Worm (Caenorhabditis elegans) whole organism, L2 larva: Measurements from ENCODE around the gene grd-12.

Experiments
- C34F6.9 ChIP-seq: fragments of 150-350 bp; optimal IDR thresholded peaks from 2 replicates; lab custom pipeline; 2014; ENCODE audit warnings: missing biosample characterization, missing genetic modification characterization
- F13H6.1 ChIP-seq: sonication (generic microtip); optimal IDR thresholded peaks from 2 replicates; lab custom pipeline; 2016; ENCODE audit warnings: missing genetic modification characterization, missing compliant biosample characterization
- R02D3.7 ChIP-seq: fragments of 150-350 bp; optimal IDR thresholded peaks from 2 replicates; lab custom pipeline; 2014; ENCODE audit warnings: missing biosample characterization, missing genetic modification characterization
- ZK546.5 ChIP-seq: sonication (generic microtip); optimal IDR thresholded peaks from 2 replicates; lab custom pipeline; 2017; ENCODE audit warnings: missing biosample characterization, missing genetic modification characterization
- alr-1 ChIP-seq: fragments of 150-350 bp; optimal IDR thresholded peaks from 2 replicates; lab custom pipeline; 2014; ENCODE audit warnings: missing biosample characterization, missing genetic modification characterization
- aly-2 ChIP-seq: fragments of 150-350 bp; optimal IDR thresholded peaks from 2 replicates; lab custom pipeline; 2014; ENCODE audit warnings: missing biosample characterization, missing genetic modification characterization
- ama-1 ChIP-seq: fragments of 150-350 bp; optimal IDR thresholded peaks from 2 replicates; lab custom pipeline; 2018; ENCODE audit warnings: inconsistent platforms
- blmp-1 ChIP-seq: sonication (generic microtip); optimal IDR thresholded peaks from 2 replicates; lab custom pipeline; 2017; ENCODE audit warnings: missing genetic modification characterization, mild to moderate bottlenecking, missing compliant biosample characterization, antibody characterized with exemption, moderate library complexity; ENCODE audit not compliant: insufficient read depth
- ceh-16 ChIP-seq: fragments of 150-350 bp; optimal IDR thresholded peaks from 2 replicates; lab custom pipeline; 2014; ENCODE audit warnings: missing biosample characterization, missing genetic modification characterization
- ceh-82 ChIP-seq: fragments of 150-350 bp; optimal IDR thresholded peaks from 2 replicates; lab custom pipeline; 2014; ENCODE audit warnings: missing biosample characterization, missing genetic modification characterization
- crh-2 ChIP-seq: sonication (generic microtip); optimal IDR thresholded peaks from 2 replicates; lab custom pipeline; 2017; ENCODE audit warnings: missing biosample characterization, missing genetic modification characterization
- dmd-4 ChIP-seq: sonication (generic microtip); optimal IDR thresholded peaks from 2 replicates; lab custom pipeline; 2017; ENCODE audit warnings: missing biosample characterization, missing genetic modification characterization
- egl-27 ChIP-seq: sonication (generic microtip); optimal IDR thresholded peaks from 3 replicates; lab custom pipeline; 2017; ENCODE audit warnings: missing biosample characterization, missing genetic modification reagents, missing genetic modification characterization
- elt-1 ChIP-seq: fragments of 150-350 bp; optimal IDR thresholded peaks from 2 replicates; lab custom pipeline; 2014; ENCODE audit warnings: missing biosample characterization, missing genetic modification characterization
- elt-3 ChIP-seq: sonication (generic microtip); optimal IDR thresholded peaks from 2 replicates; lab custom pipeline; 2017; ENCODE audit warnings: missing biosample characterization, missing genetic modification characterization
- gmeb-1 ChIP-seq: fragments of 150-350 bp; optimal IDR thresholded peaks from 2 replicates; lab custom pipeline; 2014; ENCODE audit warnings: missing biosample characterization, missing genetic modification characterization
- lin-11 ChIP-seq: fragments of 150-350 bp; sonication (generic microtip); optimal IDR thresholded peaks from 2 replicates; lab custom pipeline; 2014; ENCODE audit warnings: missing biosample characterization, missing genetic modification characterization, inconsistent platforms, mixed read lengths
- lin-39 ChIP-seq: fragments of 150-350 bp; optimal IDR thresholded peaks from 2 replicates; lab custom pipeline; 2014; ENCODE audit warnings: missing biosample characterization, missing genetic modification reagents, missing genetic modification characterization
- lsy-2 ChIP-seq, 2 experiments: fragments of 150-350 bp in 1 of 2; sonication (generic microtip) in 1 of 2; optimal IDR thresholded peaks; 2 replicates each; lab custom pipeline; 2014 to 2017; ENCODE audit warnings: missing biosample characterization in 2 of 2, missing genetic modification characterization in 2 of 2
- mab-5 ChIP-seq: fragments of 150-350 bp; optimal IDR thresholded peaks from 2 replicates; lab custom pipeline; 2014; ENCODE audit warnings: missing biosample characterization, missing genetic modification characterization
- mbf-1 ChIP-seq: sonication (generic microtip); optimal IDR thresholded peaks from 2 replicates; lab custom pipeline; 2017; ENCODE audit warnings: missing biosample characterization, missing genetic modification characterization
- nhr-10 ChIP-seq: sonication (generic microtip); optimal IDR thresholded peaks from 2 replicates; lab custom pipeline; 2017; ENCODE audit warnings: missing biosample characterization, missing genetic modification characterization
- nhr-11 ChIP-seq: fragments of 150-350 bp; optimal IDR thresholded peaks from 2 replicates; lab custom pipeline; 2014; ENCODE audit warnings: missing biosample characterization, missing genetic modification characterization
- nhr-129 ChIP-seq: fragments of 150-350 bp; optimal IDR thresholded peaks from 2 replicates; lab custom pipeline; 2014; ENCODE audit warnings: missing biosample characterization, missing genetic modification characterization
- nhr-21 ChIP-seq: fragments of 150-350 bp; optimal IDR thresholded peaks from 2 replicates; lab custom pipeline; 2014; ENCODE audit warnings: missing biosample characterization, missing genetic modification characterization
- nhr-23 ChIP-seq: fragments of 150-350 bp; optimal IDR thresholded peaks from 2 replicates; lab custom pipeline; 2014; ENCODE audit warnings: missing biosample characterization, missing genetic modification reagents, missing genetic modification characterization
- nhr-237 ChIP-seq: fragments of 150-350 bp; optimal IDR thresholded peaks from 2 replicates; lab custom pipeline; 2014; ENCODE audit warnings: missing biosample characterization, missing genetic modification characterization
- nhr-25 ChIP-seq: fragments of 150-350 bp; sonication (generic microtip); optimal IDR thresholded peaks from 3 replicates; lab custom pipeline; 2014; ENCODE audit warnings: missing biosample characterization, missing genetic modification characterization
- peb-1 ChIP-seq: fragments of 150-350 bp; optimal IDR thresholded peaks from 2 replicates; lab custom pipeline; 2014; ENCODE audit warnings: missing biosample characterization, missing genetic modification characterization
- sem-4 ChIP-seq: fragments of 150-350 bp; optimal IDR thresholded peaks from 2 replicates; lab custom pipeline; 2014; ENCODE audit warnings: missing biosample characterization, missing genetic modification reagents, missing genetic modification characterization
- skn-1 ChIP-seq: sonication (generic microtip); optimal IDR thresholded peaks from 2 replicates; lab custom pipeline; 2017; ENCODE audit warnings: missing biosample characterization, missing genetic modification characterization
- sma-3 ChIP-seq: sonication (generic microtip); optimal IDR thresholded peaks from 2 replicates; lab custom pipeline; 2016; ENCODE audit warnings: missing genetic modification reagents, missing genetic modification characterization, missing compliant biosample characterization
- snpc-4 ChIP-seq: fragments of 150-350 bp; optimal IDR thresholded peaks from 2 replicates; lab custom pipeline; 2014; ENCODE audit warnings: missing biosample characterization, missing genetic modification characterization
- unc-39 ChIP-seq: fragments of 150-350 bp; optimal IDR thresholded peaks from 2 replicates; lab custom pipeline; 2014; ENCODE audit warnings: missing biosample characterization, missing genetic modification characterization
- unc-62 ChIP-seq: fragments of 150-350 bp; optimal IDR thresholded peaks from 2 replicates; lab custom pipeline; 2014; ENCODE audit warnings: missing biosample characterization, missing genetic modification reagents, missing genetic modification characterization
- zag-1 ChIP-seq: fragments of 150-350 bp; optimal IDR thresholded peaks from 2 replicates; lab custom pipeline; 2014; ENCODE audit warnings: missing biosample characterization, missing genetic modification characterization
- ztf-1 ChIP-seq: fragments of 200-800 bp; sonication (Bioruptor generic); conservative IDR thresholded peaks from 2 replicates; pipeline ENCODE4 v1.3.6; 2022; ENCODE audit warnings: missing genetic modification characterization, missing compliant biosample characterization
- ztf-11 ChIP-seq: sonication (generic microtip); optimal IDR thresholded peaks from 2 replicates; lab custom pipeline; 2017; ENCODE audit warnings: missing biosample characterization, missing genetic modification characterization

grd-12 gene

DNA sequence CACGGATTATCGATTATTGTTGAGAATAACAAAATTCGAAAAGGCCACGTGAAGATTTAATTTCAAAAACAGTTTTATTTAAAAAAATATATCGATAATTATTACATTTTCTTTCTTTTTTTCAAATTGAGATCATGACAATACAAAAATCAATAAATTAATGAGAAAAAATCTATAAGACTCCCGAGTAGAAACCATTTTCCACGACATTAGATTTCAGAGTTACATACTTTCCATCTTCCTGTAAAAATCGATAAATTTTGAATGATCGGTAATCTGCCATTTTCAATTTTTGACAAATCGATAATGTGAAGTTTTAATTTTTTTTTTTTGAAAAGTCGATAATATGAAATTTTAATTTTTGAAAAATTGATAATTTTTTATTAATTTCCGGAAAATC, 32.6 kb upstream of the grd-12 start, which contains the start of gene C30G7.3:
Gene C30G7.3, minus strand, starts transcription at position 8 of the 400 bp plus-strand sequence.
- TF ChIP-seq crh-2 (no peak), sma-3 (GFP tag; lab: Kevin White, UChicago) (no peak), gmeb-1 (no peak), lsy-2 (tag; optimal IDR thresholded peaks at IDR 0.05; lab: Kevin White, UChicago) (no peak), ZK546.5 (tag; lab: Kevin White, UChicago) (no peak), nhr-237 (tag; lab: Kevin White, UChicago) (no peak), nhr-129 (no peak), F13H6.1 (tag; lab: Kevin White, UChicago) (no peak), nhr-10 (tag; lab: Kevin White, UChicago) (no peak), unc-39 (tag; lab: Kevin White, UChicago) (no peak), lin-39 (tag; lab: Kevin White, UChicago) (no peak), mab-5 (no peak), ceh-16 (tag; lab: Kevin White, UChicago) (no peak), ceh-82 (tag; lab: Kevin White, UChicago) (no peak)
- TF ChIP-seq, all 48 proteins: peak for 0

DNA sequence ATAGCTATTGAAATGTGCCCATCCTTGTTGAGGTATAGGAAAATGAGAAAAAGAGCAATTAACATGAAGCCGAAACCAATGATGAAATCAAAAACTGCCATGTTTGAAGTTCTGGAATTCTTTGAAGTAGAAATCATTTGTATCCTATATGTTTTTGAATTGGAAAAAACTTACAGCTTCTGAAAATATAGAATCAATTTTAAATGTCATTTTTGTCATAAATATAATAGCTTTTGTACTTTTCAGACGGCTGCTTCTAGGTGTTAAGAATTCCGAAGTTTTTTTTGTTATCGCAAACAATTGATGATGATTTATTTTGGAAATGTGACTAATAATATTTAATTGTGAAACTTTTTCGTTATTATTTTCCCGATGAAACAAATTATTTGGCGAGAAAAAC, 31.3 kb upstream of the grd-12 start, which contains the start of gene C30G7.4:
Gene C30G7.4, minus strand, starts transcription at position 101 of the 400 bp plus-strand sequence.
- TF ChIP-seq elt-1 (tag; lab: Kevin White, UChicago) (no peak), nhr-23 (tag; lab: Kevin White, UChicago) (no peak), ceh-82 (tag; lab: Kevin White, UChicago) (no peak), aly-2 (tag; lab: Kevin White, UChicago) (no peak)

DNA sequence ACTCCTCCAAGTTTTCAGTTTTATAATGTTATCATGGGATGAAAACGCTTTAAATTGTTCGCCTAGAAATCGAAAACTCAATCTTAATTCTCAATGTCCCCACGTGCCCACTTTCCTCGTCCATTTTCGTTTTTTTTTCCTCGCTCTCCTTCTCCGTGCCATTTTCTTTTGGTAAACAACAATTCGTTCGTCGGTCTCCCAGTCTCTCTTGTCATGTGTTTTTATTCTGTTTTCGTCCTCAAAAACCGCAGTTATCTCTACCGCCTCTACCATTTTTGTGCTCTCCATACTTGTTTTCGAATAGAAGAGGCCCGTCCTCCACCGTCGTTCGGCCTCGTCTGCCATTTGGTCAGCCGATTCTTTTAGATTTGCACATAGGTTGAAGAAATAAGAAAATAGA, 29.7 kb upstream of the grd-12 start:
- no peak for TF ChIP-seq ztf-11
- TF ChIP-seq ztf-1 = no peak
- peak; percentile 43 for TF ChIP-seq lin-11 (tag; lab: Kevin White, UChicago)
- no peak for TF ChIP-seq nhr-237 (tag; lab: Kevin White, UChicago)
- no peak for TF ChIP-seq ZK546.5 (tag; lab: Kevin White, UChicago)
- peak; percentile 49 for TF ChIP-seq C34F6.9 (tag; lab: Kevin White, UChicago)
- peak; percentile 17 for TF ChIP-seq ama-1 (lab: Kevin White, UChicago)
- TF ChIP-seq blmp-1 (tag; lab: Kevin White, UChicago) = no peak
- TF ChIP-seq ceh-16 (tag; lab: Kevin White, UChicago) = no peak
- TF ChIP-seq F13H6.1 (tag; lab: Kevin White, UChicago) = no peak
- no peak for TF ChIP-seq lsy-2 (tag; optimal IDR thresholded peaks at IDR 0.05; lab: Kevin White, UChicago)
- peak; percentile 83 for TF ChIP-seq nhr-129
- no peak for TF ChIP-seq gmeb-1
- no peak for TF ChIP-seq snpc-4 (tag; lab: Kevin White, UChicago)
- TF ChIP-seq zag-1 (tag; lab: Kevin White, UChicago) = no peak
- no peak for TF ChIP-seq nhr-10 (tag; lab: Kevin White, UChicago)
- no peak for TF ChIP-seq egl-27 (tag; lab: Kevin White, UChicago)
- no peak for TF ChIP-seq mbf-1 (tag; lab: Kevin White, UChicago)
- TF ChIP-seq nhr-21 (tag; lab: Kevin White, UChicago) = no peak
- TF ChIP-seq skn-1 = no peak
- TF ChIP-seq lin-39 (tag; lab: Kevin White, UChicago) = no peak
- no peak for TF ChIP-seq sem-4 (tag; lab: Kevin White, UChicago)
- no peak for TF ChIP-seq ceh-82 (tag; lab: Kevin White, UChicago)
- TF ChIP-seq crh-2 = no peak
- TF ChIP-seq nhr-11 (tag; lab: Kevin White, UChicago) = no peak
- no peak for TF ChIP-seq nhr-25
- no peak for TF ChIP-seq dmd-4 (tag; lab: Kevin White, UChicago)
- TF ChIP-seq mab-5 = no peak
- no peak for TF ChIP-seq unc-62 (GFP tag; lab: Kevin White, UChicago)
- TF ChIP-seq alr-1 = no peak
- no peak for TF ChIP-seq peb-1 (tag; lab: Kevin White, UChicago)
- no peak for TF ChIP-seq aly-2 (tag; lab: Kevin White, UChicago)
- no peak for TF ChIP-seq elt-3

DNA sequence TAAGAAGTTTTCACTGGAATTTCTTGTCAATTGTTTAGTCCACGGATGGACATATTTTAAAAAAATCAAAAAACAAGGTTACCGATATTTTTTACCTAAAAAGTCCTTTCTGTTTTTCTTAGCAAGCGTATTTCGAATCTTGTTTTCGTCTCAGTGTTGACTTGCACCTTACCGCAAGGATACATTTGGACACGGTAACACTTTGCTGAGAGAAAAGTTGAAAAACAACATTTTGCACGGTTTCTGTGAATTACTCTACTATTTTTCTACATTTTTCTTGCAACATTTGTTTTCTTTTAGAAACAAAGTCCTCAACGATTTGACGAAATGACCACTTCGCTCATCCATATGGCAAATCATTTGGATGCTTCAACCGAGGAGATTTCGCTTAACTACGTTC, 28.8 kb upstream of the grd-12 start, which contains the start of gene hil-1:
Gene hil-1, plus strand, starts transcription at position 301 of the 400 bp plus-strand sequence.
- no peak for TF ChIP-seq ceh-82 (tag; lab: Kevin White, UChicago)
- TF ChIP-seq C34F6.9 (tag; lab: Kevin White, UChicago) = no peak
- no peak for TF ChIP-seq dmd-4 (tag; lab: Kevin White, UChicago)
- no peak for TF ChIP-seq ztf-1
- TF ChIP-seq elt-1 (tag; lab: Kevin White, UChicago) = no peak
- TF ChIP-seq gmeb-1 = no peak
- no peak for TF ChIP-seq ama-1 (lab: Kevin White, UChicago)
- TF ChIP-seq blmp-1 (tag; lab: Kevin White, UChicago) = no peak
- no peak for TF ChIP-seq lin-39 (tag; lab: Kevin White, UChicago)
- no peak for TF ChIP-seq peb-1 (tag; lab: Kevin White, UChicago)
- TF ChIP-seq ceh-16 (tag; lab: Kevin White, UChicago) = no peak
- TF ChIP-seq crh-2 = no peak
- TF ChIP-seq zag-1 (tag; lab: Kevin White, UChicago) = no peak
- TF ChIP-seq R02D3.7 (tag; lab: Kevin White, UChicago) = no peak
- TF ChIP-seq unc-39 (tag; lab: Kevin White, UChicago) = no peak
